Worm (Caenorhabditis elegans) whole organism, late embryonic: ENCODE results near the gene smk-1.
A peak's percentile ranks its signal among the peaks of the same experiment; 100 is the strongest.

Source experiments
- C08G9.2 ChIP-seq: sonication (generic microtip); optimal IDR thresholded peaks from 2 replicates; lab custom pipeline; 2016; ENCODE audit warnings: mild to moderate bottlenecking, missing genetic modification characterization, moderate library complexity, missing compliant biosample characterization
- ceh-18 ChIP-seq: sonication (generic microtip); optimal IDR thresholded peaks from 2 replicates; lab custom pipeline; 2016; ENCODE audit warnings: missing genetic modification characterization, missing compliant biosample characterization
- ceh-24 ChIP-seq: sonication (generic microtip); optimal IDR thresholded peaks from 2 replicates; lab custom pipeline; 2016; ENCODE audit warnings: mild to moderate bottlenecking, missing genetic modification characterization, missing compliant biosample characterization
- dmd-4 ChIP-seq: sonication (generic microtip); optimal IDR thresholded peaks from 2 replicates; lab custom pipeline; 2016; ENCODE audit warnings: borderline replicate concordance, missing genetic modification characterization, missing compliant biosample characterization
- elt-2 ChIP-seq: sonication (generic microtip); optimal IDR thresholded peaks from 2 replicates; lab custom pipeline; 2016; ENCODE audit warnings: missing genetic modification reagents, missing genetic modification characterization, missing compliant biosample characterization
- fkh-10 ChIP-seq: fragments of 150-350 bp; optimal IDR thresholded peaks from 2 replicates; lab custom pipeline; 2014; ENCODE audit warnings: missing biosample characterization, missing genetic modification reagents, missing genetic modification characterization
- hlh-30 ChIP-seq: sonication (generic microtip); optimal IDR thresholded peaks from 2 replicates; lab custom pipeline; 2017; ENCODE audit warnings: antibody characterized with exemption, missing genetic modification characterization, missing compliant biosample characterization; ENCODE audit not compliant: insufficient read depth
- hlh-8 ChIP-seq: sonication (generic microtip); optimal IDR thresholded peaks from 2 replicates; lab custom pipeline; 2016; ENCODE audit warnings: missing genotype, missing genetic modification characterization, missing compliant biosample characterization
- nfya-1 ChIP-seq: sonication (generic microtip); optimal IDR thresholded peaks from 2 replicates; lab custom pipeline; 2017; ENCODE audit warnings: missing genetic modification characterization, mild to moderate bottlenecking, missing compliant biosample characterization, antibody characterized with exemption, moderate library complexity
- nhr-11 ChIP-seq: fragments of 150-350 bp; optimal IDR thresholded peaks from 2 replicates; lab custom pipeline; 2014; ENCODE audit warnings: missing biosample characterization, missing genetic modification characterization
- pat-9 ChIP-seq: fragments of 200-800 bp; sonication (Bioruptor generic); optimal IDR thresholded peaks from 2 replicates; lab custom pipeline; 2018; ENCODE audit warnings: mild to moderate bottlenecking, missing genetic modification characterization, moderate library complexity, missing compliant biosample characterization
- pha-2 ChIP-seq: sonication (generic microtip); optimal IDR thresholded peaks from 2 replicates; lab custom pipeline; 2017; ENCODE audit warnings: mild to moderate bottlenecking, missing genetic modification characterization, missing compliant biosample characterization
- pha-4 ChIP-seq: fragments of 150-350 bp; optimal IDR thresholded peaks from 2 replicates; lab custom pipeline; 2018; ENCODE audit warnings: missing biosample characterization, missing genetic modification reagents, missing genetic modification characterization
- pqm-1 ChIP-seq: sonication (generic microtip); optimal IDR thresholded peaks from 2 replicates; lab custom pipeline; 2016; ENCODE audit warnings: missing genetic modification characterization, missing compliant biosample characterization
- ref-2 ChIP-seq: sonication (generic microtip); optimal IDR thresholded peaks from 2 replicates; lab custom pipeline; 2016; ENCODE audit warnings: missing genetic modification characterization, missing compliant biosample characterization
- rnt-1 ChIP-seq: sonication (generic microtip); optimal IDR thresholded peaks from 2 replicates; lab custom pipeline; 2016; ENCODE audit warnings: missing genetic modification characterization, missing compliant biosample characterization
- sox-4 ChIP-seq: sonication (generic microtip); optimal IDR thresholded peaks from 2 replicates; lab custom pipeline; 2017; ENCODE audit warnings: mild to moderate bottlenecking, missing genetic modification characterization, inconsistent platforms, missing compliant biosample characterization
- syd-9 ChIP-seq: sonication (generic microtip); optimal IDR thresholded peaks from 2 replicates; lab custom pipeline; 2016; ENCODE audit warnings: mild to moderate bottlenecking, missing genetic modification characterization, moderate library complexity, missing compliant biosample characterization
- tbx-2 ChIP-seq: sonication (generic microtip); optimal IDR thresholded peaks from 2 replicates; lab custom pipeline; 2016; ENCODE audit warnings: missing genetic modification characterization, missing compliant biosample characterization
- unc-55 ChIP-seq: sonication (generic microtip); optimal IDR thresholded peaks from 2 replicates; lab custom pipeline; 2017; ENCODE audit warnings: missing biosample characterization, missing genetic modification reagents, missing genetic modification characterization

Gene smk-1

ce11 chrV:8658577-8659362, 51.2 kb downstream of the smk-1 start:
- TF ChIP-seq unc-55, result peak; percentile 37
- TF ChIP-seq rnt-1 (tag; lab: Kevin White, UChicago), result peak; percentile 56
- TF ChIP-seq hlh-8 (tag; lab: Kevin White, UChicago), result peak; percentile 34
- no peak for TF ChIP-seq fkh-10 (GFP tag; lab: Kevin White, UChicago)
- TF ChIP-seq ceh-18 (tag; lab: Kevin White, UChicago), result peak; percentile 49
- TF ChIP-seq C08G9.2 (tag; lab: Kevin White, UChicago), result no peak
- TF ChIP-seq ceh-24, result no peak
- no peak for TF ChIP-seq ref-2 (tag; lab: Kevin White, UChicago)
- TF ChIP-seq nfya-1 (tag; lab: Kevin White, UChicago), result no peak
- TF ChIP-seq pha-4 (tag; lab: Kevin White, UChicago), result no peak
- no peak for TF ChIP-seq elt-2 (tag; lab: Kevin White, UChicago)

- TF ChIP-seq pat-9 (tag; lab: Kevin White, UChicago) (no peak), rnt-1 (tag; lab: Kevin White, UChicago) (peak; percentile 20)
- TF ChIP-seq, all 69 proteins: peak for 1
Measured at ce11 chrV:8660475-8660874, 52.9 kb downstream of the smk-1 start.

ce11 chrV:8661241-8661954, 53.8 kb downstream of the smk-1 start:
- TF ChIP-seq pqm-1 (tag; lab: Kevin White, UChicago), result peak; percentile 37
- TF ChIP-seq ceh-18 (tag; lab: Kevin White, UChicago), result no peak
- TF ChIP-seq elt-2 (tag; lab: Kevin White, UChicago), result peak; percentile 98
- TF ChIP-seq rnt-1 (tag; lab: Kevin White, UChicago), result peak; percentile 22

DNA sequence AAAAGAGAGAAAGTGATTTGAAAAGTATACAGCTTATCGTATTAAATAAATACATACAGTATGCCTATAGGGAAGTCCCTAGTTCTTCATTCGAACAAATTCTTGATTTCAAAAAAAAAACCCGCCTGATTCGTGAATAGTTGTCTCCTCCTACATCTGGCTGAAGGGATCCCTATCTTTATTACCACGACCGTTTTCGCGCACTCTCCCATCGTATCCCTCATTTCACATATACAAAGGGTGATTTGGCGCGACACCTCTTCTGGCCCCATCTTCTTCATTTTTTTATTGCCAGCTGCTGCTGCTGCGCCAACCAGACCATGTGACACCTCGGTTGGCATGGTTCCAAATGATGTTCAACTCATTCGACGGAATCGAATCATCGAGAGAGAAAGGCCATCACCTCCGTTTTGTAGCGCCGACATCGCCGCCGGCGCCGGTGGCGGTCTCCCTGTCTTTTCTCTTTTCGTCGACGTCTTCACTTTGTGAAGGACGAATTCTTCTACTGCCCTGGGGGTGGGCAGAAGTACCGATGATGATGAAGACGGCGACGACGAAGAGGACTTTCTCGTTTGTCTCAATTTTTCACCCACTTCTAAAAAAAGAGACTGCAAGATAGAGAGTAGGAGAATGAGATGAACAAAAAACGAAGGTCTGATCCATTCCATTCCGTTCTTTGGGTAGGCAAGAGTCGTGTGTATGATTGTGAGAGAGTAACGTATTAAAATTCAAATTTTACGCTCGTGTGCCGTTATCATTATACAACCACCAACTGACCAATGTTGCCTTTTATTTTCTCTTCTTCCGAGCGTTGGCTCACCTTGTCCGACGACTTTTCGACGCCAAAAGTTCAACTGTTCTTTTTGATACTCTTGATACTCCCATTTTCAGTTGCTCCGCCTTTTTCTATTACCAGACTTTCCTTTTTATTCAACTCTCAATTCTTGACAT, 54.7 kb downstream of the smk-1 start:
- TF ChIP-seq nhr-11, result no peak
- TF ChIP-seq tbx-2 (tag; lab: Kevin White, UChicago), result peak; percentile 9
- no peak for TF ChIP-seq syd-9 (tag; lab: Kevin White, UChicago)
- TF ChIP-seq hlh-30 (tag; lab: Kevin White, UChicago), result peak; percentile 7
- no peak for TF ChIP-seq sox-4 (tag; lab: Kevin White, UChicago)

ce11 chrV:8663023-8663422, 55.4 kb downstream of the smk-1 start:
- TF ChIP-seq pha-2 (tag; lab: Kevin White, UChicago) (no peak), dmd-4 (tag; lab: Kevin White, UChicago) (peak; percentile 13)
